Worm (Caenorhabditis elegans): ENCODE results near the gene nstp-10.

ce11 chrV:9584263-9584662 is 34.6 kb upstream of the nstp-10 start:
- TF ChIP-seq ama-1 (optimal IDR thresholded peaks at IDR 0.05) (no peak), hmbx-1 (tag; optimal IDR thresholded peaks at IDR 0.05) (no peak), pes-1 (GFP tag; IDR thresholded peaks at IDR 0.05) (no peak), tra-4 (tag; optimal IDR thresholded peaks at IDR 0.05) (no peak), F13C5.2 (tag; optimal IDR thresholded peaks at IDR 0.05) (no peak), flt-1 (GFP tag; IDR thresholded peaks at IDR 0.05) (no peak)
